Worm (Caenorhabditis elegans): ENCODE data around the gene xnd-1.

The xnd-1 gene

ce11 chrIII:5603439-5603986 lies 747 bp upstream of the xnd-1 start, which contains the start of gene madf-11 (continued):
- peak; percentile 34; the same call in 1 of the 2 replicates for TF ChIP-seq rcor-1 (GFP tag; IDR thresholded peaks at IDR 0.05)
- TF ChIP-seq somi-1 (GFP tag; optimal IDR thresholded peaks at IDR 0.05), result no peak
- TF ChIP-seq hmg-1.2 (GFP tag; IDR thresholded peaks at IDR 0.05), result peak; percentile 57; the same call in 1 of the 2 replicates
- TF ChIP-seq ccch-3 (GFP tag; optimal IDR thresholded peaks at IDR 0.05), result no peak
- peak; percentile 5 for TF ChIP-seq ets-4 (GFP tag; optimal IDR thresholded peaks at IDR 0.05)
- no peak for TF ChIP-seq chd-7 (tag; optimal IDR thresholded peaks at IDR 0.05)
- peak; percentile 19 for TF ChIP-seq pha-4 (tag; optimal IDR thresholded peaks at IDR 0.05)
- peak; percentile 66 for TF ChIP-seq mcd-1 (GFP tag; IDR thresholded peaks at IDR 0.05)
- peak; percentile 62 for TF ChIP-seq K12H6.12 (tag; optimal IDR thresholded peaks at IDR 0.05)
- TF ChIP-seq zfh-2 (GFP tag; conservative IDR thresholded peaks at IDR 0.05), result peak; percentile 90
- TF ChIP-seq hsf-1 (GFP tag; IDR thresholded peaks at IDR 0.05), result no peak
- no peak; the same call in 1 of the 2 replicates for TF ChIP-seq ztf-25 (GFP tag; IDR thresholded peaks at IDR 0.05)
- no peak for TF ChIP-seq efl-1 (GFP tag; optimal IDR thresholded peaks at IDR 0.05)
- TF ChIP-seq F23B12.7 (tag; optimal IDR thresholded peaks at IDR 0.05; ENCODE audit: insufficient read depth), result no peak
- no peak for TF ChIP-seq bed-1 (GFP tag; IDR thresholded peaks at IDR 0.05)
- TF ChIP-seq akir-1 (GFP tag; optimal IDR thresholded peaks at IDR 0.05), result no peak
- no peak for TF ChIP-seq hmg-20 (GFP tag; IDR thresholded peaks at IDR 0.05)
- no peak for TF ChIP-seq B0035.1 (tag; optimal IDR thresholded peaks at IDR 0.05)
- no peak for TF ChIP-seq ceh-40 (GFP tag; IDR thresholded peaks at IDR 0.05)
- TF ChIP-seq lsy-27 (tag; optimal IDR thresholded peaks at IDR 0.05; ENCODE audit: borderline replicate concordance, insufficient read depth), result no peak
- TF ChIP-seq lin-40 (tag; optimal IDR thresholded peaks at IDR 0.05), result peak; percentile 39
- TF ChIP-seq tbx-9 (tag; optimal IDR thresholded peaks at IDR 0.05; ENCODE audit: borderline replicate concordance), result no peak
- TF ChIP-seq ceh-58 (GFP tag; IDR thresholded peaks at IDR 0.05), result no peak
- TF ChIP-seq cebp-1 (GFP tag; IDR thresholded peaks at IDR 0.05), result no peak
- TF ChIP-seq cebp-1 (tag; optimal IDR thresholded peaks at IDR 0.05), result peak; percentile 58
- TF ChIP-seq tlf-1 (GFP tag; optimal IDR thresholded peaks at IDR 0.05), result no peak
- TF ChIP-seq F33H1.4 (GFP tag; IDR thresholded peaks at IDR 0.05), result peak; percentile 19; the same call in 1 of the 2 replicates
- no peak for TF ChIP-seq attf-6 (GFP tag; IDR thresholded peaks at IDR 0.05)
- TF ChIP-seq hlh-12 (tag; optimal IDR thresholded peaks at IDR 0.05), result no peak
- TF ChIP-seq dpff-1 (tag; optimal IDR thresholded peaks at IDR 0.05), result no peak
- TF ChIP-seq xnd-1 (tag; optimal IDR thresholded peaks at IDR 0.05), result no peak
- no peak for TF ChIP-seq ztf-22 (GFP tag; optimal IDR thresholded peaks at IDR 0.05)
- TF ChIP-seq lin-26 (GFP tag; IDR thresholded peaks at IDR 0.05), result no peak
- TF ChIP-seq dpl-1 (GFP tag; optimal IDR thresholded peaks at IDR 0.05), result no peak
- no peak for TF ChIP-seq F57A8.1 (GFP tag; optimal IDR thresholded peaks at IDR 0.05)
- TF ChIP-seq lag-1 (GFP tag; IDR thresholded peaks at IDR 0.05), result no peak
- TF ChIP-seq repo-1 (tag; optimal IDR thresholded peaks at IDR 0.05), result no peak
- TF ChIP-seq F37B4.10 (GFP tag; IDR thresholded peaks at IDR 0.05), result no peak
- no peak for TF ChIP-seq unc-130 (GFP tag; optimal IDR thresholded peaks at IDR 0.05)
- TF ChIP-seq nhr-27 (tag; optimal IDR thresholded peaks at IDR 0.05), result no peak
- no peak for TF ChIP-seq gei-17 (GFP tag; optimal IDR thresholded peaks at IDR 0.05)
- TF ChIP-seq ztf-26 (tag; optimal IDR thresholded peaks at IDR 0.05), result no peak
- no peak for TF ChIP-seq pbrm-1 (GFP tag; IDR thresholded peaks at IDR 0.05)
- TF ChIP-seq ZK185.1 (tag; optimal IDR thresholded peaks at IDR 0.05; ENCODE audit: poor library complexity, severe bottlenecking), result peak; percentile 28
- TF ChIP-seq F57C9.4 (tag; optimal IDR thresholded peaks at IDR 0.05), result no peak
- 0 out of 2 replicates have a peak, but pooled peaks have one; percentile 17 for TF ChIP-seq K11D2.4 (GFP tag; IDR thresholded peaks at IDR 0.05)
- no peak for TF ChIP-seq aptf-3 (GFP tag; IDR thresholded peaks at IDR 0.05)
- TF ChIP-seq snpc-1.1 (tag; optimal IDR thresholded peaks at IDR 0.05; ENCODE audit: insufficient read depth), result no peak
- no peak for TF ChIP-seq let-526 (GFP tag; IDR thresholded peaks at IDR 0.05)
